Worm (Caenorhabditis elegans) whole organism, L2 larva: ENCODE data around the gene nhr-118.

Source experiments
- C34F6.9 ChIP-seq: fragments of 150-350 bp; optimal IDR thresholded peaks from 2 replicates; lab custom pipeline; 2014; ENCODE audit warnings: missing biosample characterization, missing genetic modification characterization
- F13H6.1 ChIP-seq: sonication (generic microtip); optimal IDR thresholded peaks from 2 replicates; lab custom pipeline; 2016; ENCODE audit warnings: missing genetic modification characterization, missing compliant biosample characterization
- R02D3.7 ChIP-seq: fragments of 150-350 bp; optimal IDR thresholded peaks from 2 replicates; lab custom pipeline; 2014; ENCODE audit warnings: missing biosample characterization, missing genetic modification characterization
- ZK546.5 ChIP-seq: sonication (generic microtip); optimal IDR thresholded peaks from 2 replicates; lab custom pipeline; 2017; ENCODE audit warnings: missing biosample characterization, missing genetic modification characterization
- alr-1 ChIP-seq: fragments of 150-350 bp; optimal IDR thresholded peaks from 2 replicates; lab custom pipeline; 2014; ENCODE audit warnings: missing biosample characterization, missing genetic modification characterization
- ama-1 ChIP-seq: fragments of 150-350 bp; optimal IDR thresholded peaks from 2 replicates; lab custom pipeline; 2018; ENCODE audit warnings: inconsistent platforms
- blmp-1 ChIP-seq: sonication (generic microtip); optimal IDR thresholded peaks from 2 replicates; lab custom pipeline; 2017; ENCODE audit warnings: missing genetic modification characterization, mild to moderate bottlenecking, missing compliant biosample characterization, antibody characterized with exemption, moderate library complexity; ENCODE audit not compliant: insufficient read depth
- ceh-16 ChIP-seq: fragments of 150-350 bp; optimal IDR thresholded peaks from 2 replicates; lab custom pipeline; 2014; ENCODE audit warnings: missing biosample characterization, missing genetic modification characterization
- ceh-82 ChIP-seq: fragments of 150-350 bp; optimal IDR thresholded peaks from 2 replicates; lab custom pipeline; 2014; ENCODE audit warnings: missing biosample characterization, missing genetic modification characterization
- crh-2 ChIP-seq: sonication (generic microtip); optimal IDR thresholded peaks from 2 replicates; lab custom pipeline; 2017; ENCODE audit warnings: missing biosample characterization, missing genetic modification characterization
- egl-27 ChIP-seq: sonication (generic microtip); optimal IDR thresholded peaks from 3 replicates; lab custom pipeline; 2017; ENCODE audit warnings: missing biosample characterization, missing genetic modification reagents, missing genetic modification characterization
- elt-3 ChIP-seq: sonication (generic microtip); optimal IDR thresholded peaks from 2 replicates; lab custom pipeline; 2017; ENCODE audit warnings: missing biosample characterization, missing genetic modification characterization
- fos-1 ChIP-seq: fragments of 150-350 bp; optimal IDR thresholded peaks from 2 replicates; lab custom pipeline; 2014; ENCODE audit warnings: missing biosample characterization, missing genetic modification characterization
- gmeb-1 ChIP-seq: fragments of 150-350 bp; optimal IDR thresholded peaks from 2 replicates; lab custom pipeline; 2014; ENCODE audit warnings: missing biosample characterization, missing genetic modification characterization
- mab-5 ChIP-seq: fragments of 150-350 bp; optimal IDR thresholded peaks from 2 replicates; lab custom pipeline; 2014; ENCODE audit warnings: missing biosample characterization, missing genetic modification characterization
- mbf-1 ChIP-seq: sonication (generic microtip); optimal IDR thresholded peaks from 2 replicates; lab custom pipeline; 2017; ENCODE audit warnings: missing biosample characterization, missing genetic modification characterization
- mdl-1 ChIP-seq, 2 experiments: fragments of 150-350 bp in 1 of 2; sonication (generic microtip) in 1 of 2; optimal IDR thresholded peaks; 2 replicates each; lab custom pipeline; 2017; ENCODE audit warnings: missing biosample characterization in 2 of 2, missing genetic modification characterization in 2 of 2
- nhr-12 ChIP-seq: fragments of 150-350 bp; optimal IDR thresholded peaks from 2 replicates; lab custom pipeline; 2014; ENCODE audit warnings: missing biosample characterization, missing genetic modification characterization
- nhr-23 ChIP-seq: fragments of 150-350 bp; optimal IDR thresholded peaks from 2 replicates; lab custom pipeline; 2014; ENCODE audit warnings: missing biosample characterization, missing genetic modification reagents, missing genetic modification characterization
- nhr-237 ChIP-seq: fragments of 150-350 bp; optimal IDR thresholded peaks from 2 replicates; lab custom pipeline; 2014; ENCODE audit warnings: missing biosample characterization, missing genetic modification characterization
- nhr-25 ChIP-seq: fragments of 150-350 bp; sonication (generic microtip); optimal IDR thresholded peaks from 3 replicates; lab custom pipeline; 2014; ENCODE audit warnings: missing biosample characterization, missing genetic modification characterization
- nhr-6 ChIP-seq: fragments of 150-350 bp; optimal IDR thresholded peaks from 2 replicates; lab custom pipeline; 2014; ENCODE audit warnings: missing biosample characterization, missing genetic modification characterization
- nhr-77 ChIP-seq: fragments of 150-350 bp; optimal IDR thresholded peaks from 2 replicates; lab custom pipeline; 2014; ENCODE audit warnings: missing biosample characterization, missing genetic modification characterization
- peb-1 ChIP-seq: fragments of 150-350 bp; optimal IDR thresholded peaks from 2 replicates; lab custom pipeline; 2014; ENCODE audit warnings: missing biosample characterization, missing genetic modification characterization
- sem-4 ChIP-seq: fragments of 150-350 bp; optimal IDR thresholded peaks from 2 replicates; lab custom pipeline; 2014; ENCODE audit warnings: missing biosample characterization, missing genetic modification reagents, missing genetic modification characterization
- sma-9 ChIP-seq, 2 experiments: fragments of 150-350 bp in 1 of 2; sonication (generic microtip) in 1 of 2; optimal IDR thresholded peaks; 2 replicates each; lab custom pipeline; 2014 to 2016; ENCODE audit warnings: missing genetic modification characterization in 2 of 2, mild to moderate bottlenecking in 1 of 2, missing biosample characterization in 1 of 2, missing compliant biosample characterization in 1 of 2, missing genetic modification reagents in 1 of 2, moderate library complexity in 1 of 2
- snpc-4 ChIP-seq: fragments of 150-350 bp; optimal IDR thresholded peaks from 2 replicates; lab custom pipeline; 2014; ENCODE audit warnings: missing biosample characterization, missing genetic modification characterization
- unc-39 ChIP-seq: fragments of 150-350 bp; optimal IDR thresholded peaks from 2 replicates; lab custom pipeline; 2014; ENCODE audit warnings: missing biosample characterization, missing genetic modification characterization
- unc-55 ChIP-seq: fragments of 150-350 bp; sonication (generic microtip); optimal IDR thresholded peaks from 3 replicates; lab custom pipeline; 2014; ENCODE audit warnings: missing biosample characterization, missing genetic modification reagents, missing genetic modification characterization
- unc-62 ChIP-seq: fragments of 150-350 bp; optimal IDR thresholded peaks from 2 replicates; lab custom pipeline; 2014; ENCODE audit warnings: missing biosample characterization, missing genetic modification reagents, missing genetic modification characterization
- zag-1 ChIP-seq: fragments of 150-350 bp; optimal IDR thresholded peaks from 2 replicates; lab custom pipeline; 2014; ENCODE audit warnings: missing biosample characterization, missing genetic modification characterization
- ztf-1 ChIP-seq: fragments of 200-800 bp; sonication (Bioruptor generic); conservative IDR thresholded peaks from 2 replicates; pipeline ENCODE4 v1.3.6; 2022; ENCODE audit warnings: missing genetic modification characterization, missing compliant biosample characterization
- ztf-4 ChIP-seq: fragments of 150-350 bp; optimal IDR thresholded peaks from 2 replicates; lab custom pipeline; 2014; ENCODE audit warnings: missing biosample characterization, missing genetic modification characterization

The nhr-118 gene

ce11 chrV:4398127-4398526 lies 9.5 kb upstream of the nhr-118 start:
- TF ChIP-seq nhr-237 (tag; lab: Kevin White, UChicago) (no peak), alr-1 (tag; lab: Kevin White, UChicago) (no peak), nhr-25 (no peak), mab-5 (no peak), nhr-6 (tag; lab: Kevin White, UChicago) (no peak), elt-3 (no peak)

DNA sequence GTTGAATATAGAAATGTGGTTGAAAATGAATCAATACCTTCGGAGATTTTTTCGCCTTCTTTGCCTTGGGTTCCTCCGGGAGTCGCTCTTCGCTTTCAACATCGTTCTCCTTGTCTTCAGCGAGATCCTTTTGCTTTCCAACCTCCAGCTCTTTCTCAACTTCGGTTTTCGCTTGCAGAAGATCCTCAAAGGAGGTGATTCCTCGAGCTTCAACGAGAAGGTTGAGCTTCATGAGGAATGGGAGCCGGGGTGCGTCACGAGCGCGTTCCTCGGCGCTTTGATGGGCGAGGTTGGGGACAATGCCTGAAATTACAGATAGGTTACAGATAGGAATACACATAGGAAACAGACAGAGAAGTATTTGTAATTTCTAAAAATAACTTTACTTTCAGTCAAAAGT lies 8.7 kb upstream of the nhr-118 start:
- TF ChIP-seq mdl-1 (tag; optimal IDR thresholded peaks at IDR 0.05; lab: Kevin White, UChicago) (no peak), fos-1 (tag; lab: Kevin White, UChicago) (no peak), nhr-25 (no peak), gmeb-1 (no peak), mab-5 (no peak), zag-1 (tag; lab: Kevin White, UChicago) (no peak), F13H6.1 (tag; lab: Kevin White, UChicago) (no peak), sem-4 (tag; lab: Kevin White, UChicago) (no peak), sma-9 (GFP tag; optimal IDR thresholded peaks at IDR 0.05; lab: Kevin White, UChicago) (no peak), sma-9 (tag; optimal IDR thresholded peaks at IDR 0.05; lab: Kevin White, UChicago) (no peak), mbf-1 (tag; lab: Kevin White, UChicago) (no peak), ZK546.5 (no peak), elt-3 (no peak), ztf-4 (no peak), nhr-237 (tag; lab: Kevin White, UChicago) (no peak)

DNA sequence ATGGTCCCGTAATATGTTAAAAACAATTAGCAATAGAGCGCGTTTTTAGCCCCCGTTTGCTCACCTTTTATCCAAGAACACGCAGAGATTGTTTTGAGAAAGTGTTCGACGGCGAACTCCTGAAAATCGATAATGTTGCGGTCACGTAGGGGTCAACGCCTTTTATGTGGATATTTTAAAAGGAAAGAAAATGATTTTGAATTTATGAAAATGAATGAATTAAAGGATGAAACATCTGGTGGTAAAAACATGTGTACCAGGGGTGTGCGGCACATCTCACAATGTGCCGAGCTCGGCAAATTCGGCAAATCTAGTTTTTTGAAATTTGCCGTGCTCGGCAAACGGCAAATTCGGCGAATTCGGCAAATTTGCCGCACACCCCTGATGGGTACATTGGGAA lies 7.5 kb upstream of the nhr-118 start, which contains the start of gene F13A2.4:
Gene F13A2.4, minus strand, starts transcription at position 101 of the 400 bp plus-strand sequence.
- TF ChIP-seq nhr-25, result no peak
- TF ChIP-seq ztf-4, result no peak

DNA sequence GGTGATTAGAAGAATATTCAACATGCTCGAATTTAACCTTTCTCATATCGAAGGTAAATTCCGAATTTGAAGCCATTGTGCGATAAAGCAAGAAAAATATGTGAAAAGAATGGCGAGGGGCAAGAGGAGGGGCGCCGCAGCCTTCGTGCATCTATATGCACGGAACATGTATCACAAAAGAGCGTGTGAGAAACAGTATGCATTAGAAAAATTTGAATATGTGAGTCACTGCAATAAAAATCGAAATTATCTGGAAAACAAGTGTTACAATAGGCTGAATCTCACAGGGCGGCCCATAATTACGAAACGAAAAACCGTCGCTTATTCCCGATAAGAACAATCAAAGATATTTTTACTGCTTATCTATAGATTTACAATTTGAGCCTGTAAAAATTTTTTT lies 5.8 kb upstream of the nhr-118 start, which contains the start of gene F13A2.5:
Gene F13A2.5, minus strand, starts transcription at position 101 of the 400 bp plus-strand sequence.
- no peak for TF ChIP-seq elt-3
- TF ChIP-seq egl-27 (tag; lab: Kevin White, UChicago), result no peak
- no peak for TF ChIP-seq unc-62 (GFP tag; lab: Kevin White, UChicago)
- TF ChIP-seq sem-4 (tag; lab: Kevin White, UChicago), result no peak
- TF ChIP-seq nhr-237 (tag; lab: Kevin White, UChicago), result no peak
- no peak for TF ChIP-seq ZK546.5
- TF ChIP-seq snpc-4 (tag; lab: Kevin White, UChicago), result no peak
- no peak for TF ChIP-seq peb-1 (tag; lab: Kevin White, UChicago)
- no peak for TF ChIP-seq crh-2
- TF ChIP-seq C34F6.9 (tag; lab: Kevin White, UChicago), result no peak
- TF ChIP-seq unc-55 (GFP tag; lab: Kevin White, UChicago), result no peak
- no peak for TF ChIP-seq ama-1 (lab: Kevin White, UChicago)
- no peak for TF ChIP-seq ztf-1 (GFP tag; lab: Robert Waterston, UW)

- no peak for TF ChIP-seq ama-1 (lab: Kevin White, UChicago)
- no peak for TF ChIP-seq nhr-12
- no peak for TF ChIP-seq nhr-23
- no peak for TF ChIP-seq ztf-1 (GFP tag; lab: Robert Waterston, UW)
- no peak for TF ChIP-seq sem-4 (tag; lab: Kevin White, UChicago)
- no peak for TF ChIP-seq nhr-77 (tag; lab: Kevin White, UChicago)
- TF ChIP-seq gmeb-1, result no peak
- TF ChIP-seq nhr-237 (tag; lab: Kevin White, UChicago), result no peak
- no peak for TF ChIP-seq ZK546.5
- no peak for TF ChIP-seq nhr-6 (tag; lab: Kevin White, UChicago)
- no peak for TF ChIP-seq unc-39 (tag; lab: Kevin White, UChicago)
- TF ChIP-seq egl-27 (tag; lab: Kevin White, UChicago), result no peak
- TF ChIP-seq, all 48 proteins: peak for 0
Observed at ce11 chrV:4410643-4411042, 3.0 kb downstream of the nhr-118 start, which contains the start of gene Y47D7A.3. Gene Y47D7A.3, plus strand, starts transcription at chrV:4410943.

DNA sequence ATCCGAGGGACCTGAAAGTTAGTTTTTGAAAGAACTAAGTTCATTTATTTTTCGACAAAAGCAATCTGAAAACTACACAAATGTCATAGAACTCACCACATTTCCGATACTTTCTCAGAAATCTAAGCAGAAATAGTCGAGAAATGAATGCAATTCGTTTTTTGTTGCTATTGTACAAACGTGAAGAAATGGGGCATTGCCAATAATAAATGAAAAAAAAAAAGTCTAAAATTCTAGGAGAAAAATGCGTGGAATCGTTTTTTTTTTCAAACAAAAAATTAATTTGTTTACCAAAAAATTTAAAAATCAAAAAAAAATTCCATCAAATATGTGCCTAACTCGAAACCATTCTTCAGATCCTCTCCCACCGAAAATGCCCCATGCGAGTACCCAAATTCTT lies 4.1 kb downstream of the nhr-118 start, which contains the start of gene Y47D7A.17:
Gene Y47D7A.17, minus strand, starts transcription at position 101 of the 400 bp plus-strand sequence.
- no peak for TF ChIP-seq gmeb-1
- TF ChIP-seq nhr-6 (tag; lab: Kevin White, UChicago), result no peak
- no peak for TF ChIP-seq R02D3.7
- TF ChIP-seq C34F6.9 (tag; lab: Kevin White, UChicago), result no peak
- no peak for TF ChIP-seq sma-9 (GFP tag; optimal IDR thresholded peaks at IDR 0.05; lab: Kevin White, UChicago)
- TF ChIP-seq sma-9 (tag; optimal IDR thresholded peaks at IDR 0.05; lab: Kevin White, UChicago), result no peak
- no peak for TF ChIP-seq crh-2
- no peak for TF ChIP-seq nhr-23
- TF ChIP-seq ceh-16, result no peak
- TF ChIP-seq mbf-1 (tag; lab: Kevin White, UChicago), result no peak
- no peak for TF ChIP-seq alr-1 (tag; lab: Kevin White, UChicago)
- no peak for TF ChIP-seq ztf-4
- TF ChIP-seq blmp-1 (tag; lab: Kevin White, UChicago), result no peak
- no peak for TF ChIP-seq unc-55 (GFP tag; lab: Kevin White, UChicago)
- TF ChIP-seq elt-3, result no peak
- no peak for TF ChIP-seq unc-39 (tag; lab: Kevin White, UChicago)
- TF ChIP-seq ZK546.5, result no peak
- no peak for TF ChIP-seq ceh-82 (tag; lab: Kevin White, UChicago)
- TF ChIP-seq, all 48 proteins: peak for 0
